Fruit fly (Drosophila melanogaster) whole organism, embryonic: ENCODE measurements around the gene CycB3.

Experiments used
- Asciz ChIP-seq: fragments of 200-800 bp; sonication (Bioruptor generic); optimal IDR thresholded peaks from 2 replicates; lab custom pipeline; 2017; ENCODE audit warnings: missing biosample characterization, mild to moderate bottlenecking, missing genetic modification characterization, missing genetic modification reagents
- B-H1 ChIP-seq: fragments of 200-800 bp; sonication (Bioruptor generic); IDR thresholded peaks from 3 replicates; pipeline ENCODE4 v1.3.6; 2022; ENCODE audit warnings: missing biosample characterization, missing genetic modification characterization
- BEAF-32 ChIP-seq: fragments of 200-800 bp; sonication (Bioruptor generic); optimal IDR thresholded peaks from 3 replicates; lab custom pipeline; 2017; ENCODE audit warnings: missing biosample characterization, missing genetic modification characterization, mild to moderate bottlenecking, moderate library complexity, missing genetic modification reagents
- CG10431 ChIP-seq: fragments of 200-800 bp; sonication (Bioruptor generic); optimal IDR thresholded peaks from 3 replicates; lab custom pipeline; 2018; ENCODE audit warnings: missing biosample characterization, mild to moderate bottlenecking, missing genetic modification characterization
- CG10462 ChIP-seq: fragments of 200-800 bp; sonication (Bioruptor generic); optimal IDR thresholded peaks from 2 replicates; lab custom pipeline; 2016; ENCODE audit warnings: missing biosample characterization, missing genetic modification characterization
- CG10565 ChIP-seq: fragments of 200-800 bp; sonication (Bioruptor generic); optimal IDR thresholded peaks from 3 replicates; lab custom pipeline; 2016; ENCODE audit warnings: missing biosample characterization, mild to moderate bottlenecking, missing genetic modification characterization
- CG11398 ChIP-seq: fragments of 200-800 bp; sonication (Bioruptor generic); optimal IDR thresholded peaks from 2 replicates; lab custom pipeline; 2016; ENCODE audit warnings: missing biosample characterization, missing genetic modification characterization
- CG11456 ChIP-seq: fragments of 200-800 bp; sonication (Bioruptor generic); IDR thresholded peaks from 3 replicates; pipeline ENCODE4 v1.3.6; 2022; ENCODE audit warnings: missing biosample characterization, missing genetic modification characterization
- CG12104 ChIP-seq: fragments of 200-800 bp; sonication (Bioruptor generic); optimal IDR thresholded peaks from 3 replicates; lab custom pipeline; 2016; ENCODE audit warnings: missing biosample characterization, missing genetic modification characterization
- CG1233 ChIP-seq: fragments of 200-800 bp; sonication (Bioruptor generic); optimal IDR thresholded peaks from 4 replicates; lab custom pipeline; 2018; ENCODE audit warnings: missing biosample characterization, mild to moderate bottlenecking, missing genetic modification characterization
- CG1602 ChIP-seq: fragments of 200-800 bp; sonication (Bioruptor generic); optimal IDR thresholded peaks from 3 replicates; lab custom pipeline; 2016; ENCODE audit warnings: missing biosample characterization, missing genetic modification characterization
- CG17361 ChIP-seq: fragments of 200-800 bp; sonication (Bioruptor generic); IDR thresholded peaks from 3 replicates; pipeline ENCODE4 v1.3.6; 2022; ENCODE audit warnings: missing biosample characterization, missing genetic modification characterization
- CG18262 ChIP-seq: fragments of 200-800 bp; optimal IDR thresholded peaks from 3 replicates; lab custom pipeline; 2019; ENCODE audit warnings: missing biosample characterization, mild to moderate bottlenecking, missing genetic modification characterization, moderate library complexity
- CG18599 ChIP-seq: fragments of 200-800 bp; sonication (Bioruptor generic); optimal IDR thresholded peaks from 3 replicates; lab custom pipeline; 2017; ENCODE audit warnings: missing biosample characterization, missing genetic modification characterization, mild to moderate bottlenecking, moderate library complexity, missing genetic modification reagents
- CG2875 ChIP-seq: fragments of 200-800 bp; sonication (Bioruptor generic); optimal IDR thresholded peaks from 2 replicates; lab custom pipeline; 2017; ENCODE audit warnings: missing biosample characterization, mild to moderate bottlenecking, missing genetic modification characterization, missing genetic modification reagents
- CG2889 ChIP-seq: fragments of 200-800 bp; sonication (Bioruptor generic); IDR thresholded peaks from 3 replicates; pipeline ENCODE4 v1.3.6; 2022; ENCODE audit warnings: missing biosample characterization, missing genetic modification characterization
- CG33557 ChIP-seq: fragments of 200-800 bp; sonication (Bioruptor generic); optimal IDR thresholded peaks from 2 replicates; lab custom pipeline; 2019; ENCODE audit warnings: missing biosample characterization, mild to moderate bottlenecking, missing genetic modification characterization, moderate library complexity
- CG4730 ChIP-seq: fragments of 200-800 bp; sonication (Bioruptor generic); IDR thresholded peaks from 2 replicates; pipeline ENCODE4 v1.3.6; 2022; ENCODE audit warnings: missing biosample characterization, missing genetic modification characterization
- CG5953 ChIP-seq: fragments of 200-800 bp; sonication (Bioruptor generic); IDR thresholded peaks from 2 replicates; pipeline ENCODE4 v1.3.6; 2022; ENCODE audit warnings: missing biosample characterization, missing genetic modification characterization
- CG6765 ChIP-seq: fragments of 200-800 bp; sonication (Bioruptor generic); optimal IDR thresholded peaks from 3 replicates; lab custom pipeline; 2017; ENCODE audit warnings: missing biosample characterization, mild to moderate bottlenecking, missing genetic modification characterization
- CG9437 ChIP-seq: fragments of 200-800 bp; sonication (Bioruptor generic); optimal IDR thresholded peaks from 2 replicates; lab custom pipeline; 2018; ENCODE audit warnings: missing biosample characterization, mild to moderate bottlenecking, missing genetic modification characterization
- CG9727 ChIP-seq: fragments of 200-800 bp; sonication (Bioruptor generic); optimal IDR thresholded peaks from 3 replicates; lab custom pipeline; 2017; ENCODE audit warnings: missing biosample characterization, mild to moderate bottlenecking, missing genetic modification characterization
- CG9876 ChIP-seq: fragments of 200-800 bp; sonication (Bioruptor generic); optimal IDR thresholded peaks from 2 replicates; lab custom pipeline; 2016; ENCODE audit warnings: missing biosample characterization, missing genetic modification characterization
- D19A ChIP-seq: fragments of 200-800 bp; optimal IDR thresholded peaks from 3 replicates; lab custom pipeline; 2019; ENCODE audit warnings: missing biosample characterization, mild to moderate bottlenecking, missing genetic modification characterization, moderate library complexity
- Ets65A ChIP-seq: fragments of 200-800 bp; sonication (Bioruptor generic); peaks from one replicate; lab custom pipeline; 2016; ENCODE audit warnings: missing biosample characterization, missing genetic modification characterization
- HLHmδ ChIP-seq: fragments of 200-800 bp; sonication (Bioruptor generic); optimal IDR thresholded peaks from 2 replicates; lab custom pipeline; 2018; ENCODE audit warnings: missing biosample characterization, mild to moderate bottlenecking, missing genetic modification characterization, moderate library complexity
- HmgD ChIP-seq: fragments of 200-800 bp; sonication (Bioruptor generic); optimal IDR thresholded peaks from 3 replicates; lab custom pipeline; 2016; ENCODE audit warnings: missing biosample characterization, missing genetic modification characterization
- Lhr ChIP-seq: fragments of 200-800 bp; sonication (Bioruptor generic); optimal IDR thresholded peaks from 3 replicates; lab custom pipeline; 2017; ENCODE audit warnings: mild to moderate bottlenecking, missing biosample characterization, missing genetic modification reagents, missing genetic modification characterization
- Max ChIP-seq: fragments of 200-800 bp; sonication (Bioruptor generic); optimal IDR thresholded peaks from 2 replicates; lab custom pipeline; 2016; ENCODE audit warnings: missing biosample characterization, mild to moderate bottlenecking, missing genetic modification characterization
- Mrtf ChIP-seq: fragments of 200-800 bp; sonication (Bioruptor generic); IDR thresholded peaks from 3 replicates; pipeline ENCODE4 v1.3.6; 2022; ENCODE audit warnings: missing biosample characterization, missing genetic modification characterization
- Neu2 ChIP-seq: fragments of 200-800 bp; sonication (Bioruptor generic); optimal IDR thresholded peaks from 3 replicates; lab custom pipeline; 2016; ENCODE audit warnings: missing biosample characterization, missing genetic modification characterization, borderline replicate concordance
- PHDP ChIP-seq: fragments of 200-800 bp; sonication (Bioruptor generic); optimal IDR thresholded peaks from 3 replicates; lab custom pipeline; 2018; ENCODE audit warnings: missing biosample characterization, mild to moderate bottlenecking, missing genetic modification characterization, moderate library complexity
- Ravus ChIP-seq: fragments of 200-800 bp; sonication (Bioruptor generic); IDR thresholded peaks from 2 replicates; pipeline ENCODE4 v1.3.6; 2022; ENCODE audit warnings: missing biosample characterization, missing genetic modification characterization
- Tbp ChIP-seq: fragments of >200 bp; optimal IDR thresholded peaks from 2 replicates; lab custom pipeline; 2018; ENCODE audit warnings: missing biosample characterization, missing genetic modification characterization
- Vsx1 ChIP-seq: fragments of 200-800 bp; sonication (Bioruptor generic); optimal IDR thresholded peaks from 2 replicates; lab custom pipeline; 2017; ENCODE audit warnings: missing biosample characterization, mild to moderate bottlenecking, missing genetic modification characterization, missing genetic modification reagents
- cwo ChIP-seq: fragments of 200-800 bp; sonication (Bioruptor generic); optimal IDR thresholded peaks from 3 replicates; lab custom pipeline; 2017; ENCODE audit warnings: missing biosample characterization, missing genetic modification characterization, mild to moderate bottlenecking, moderate library complexity, missing genetic modification reagents
- ewg ChIP-seq: fragments of 200-800 bp; sonication (Bioruptor generic); optimal IDR thresholded peaks from 3 replicates; lab custom pipeline; 2017; ENCODE audit warnings: mild to moderate bottlenecking, missing biosample characterization, missing genetic modification reagents, missing genetic modification characterization
- fu2 ChIP-seq: fragments of 200-800 bp; sonication (Bioruptor generic); optimal IDR thresholded peaks from 2 replicates; lab custom pipeline; 2016; ENCODE audit warnings: missing biosample characterization, missing genetic modification characterization
- grau ChIP-seq: fragments of 200-800 bp; optimal IDR thresholded peaks from 3 replicates; lab custom pipeline; 2019; ENCODE audit warnings: missing biosample characterization, mild to moderate bottlenecking, missing genetic modification characterization, moderate library complexity
- jigr1 ChIP-seq: fragments of 200-800 bp; sonication (Bioruptor generic); IDR thresholded peaks from 3 replicates; pipeline ENCODE4 v1.3.6; 2022; ENCODE audit warnings: missing biosample characterization, missing genetic modification characterization
- ken ChIP-seq: fragments of 200-800 bp; sonication (Bioruptor generic); IDR thresholded peaks from 3 replicates; pipeline ENCODE4 v1.3.6; 2022; ENCODE audit warnings: missing biosample characterization, missing genetic modification characterization
- lbe ChIP-seq: fragments of 200-800 bp; sonication (Bioruptor generic); optimal IDR thresholded peaks from 2 replicates; lab custom pipeline; 2016; ENCODE audit warnings: missing biosample characterization, mild to moderate bottlenecking, missing genetic modification characterization
- psq ChIP-seq: fragments of 200-800 bp; sonication (Bioruptor generic); optimal IDR thresholded peaks from 2 replicates; lab custom pipeline; 2017; ENCODE audit warnings: missing biosample characterization, missing genetic modification characterization
- run ChIP-seq: fragments of 200-800 bp; sonication (Bioruptor generic); optimal IDR thresholded peaks from 3 replicates; lab custom pipeline; 2018; ENCODE audit warnings: missing biosample characterization, mild to moderate bottlenecking, missing genetic modification characterization
- scrt ChIP-seq: fragments of 200-800 bp; sonication (Bioruptor generic); optimal IDR thresholded peaks from 2 replicates; lab custom pipeline; 2018; ENCODE audit warnings: missing biosample characterization, mild to moderate bottlenecking, missing genetic modification characterization, moderate library complexity
- sim ChIP-seq: fragments of 200-800 bp; sonication (Bioruptor generic); IDR thresholded peaks from 2 replicates; pipeline ENCODE4 v1.3.6; 2022; ENCODE audit warnings: missing biosample characterization, missing genetic modification characterization
- tll ChIP-seq, 2 experiments: fragments of 200-800 bp in 1 of 2; fragments of >200 bp in 1 of 2; sonication (Bioruptor generic) in 1 of 2; optimal IDR thresholded peaks; 2 replicates each; lab custom pipeline; 2017 to 2019; ENCODE audit warnings: missing biosample characterization in 2 of 2, missing genetic modification characterization in 2 of 2, mild to moderate bottlenecking in 1 of 2, moderate library complexity in 1 of 2
- trh ChIP-seq: fragments of 200-800 bp; sonication (Bioruptor generic); optimal IDR thresholded peaks from 2 replicates; lab custom pipeline; 2016; ENCODE audit warnings: missing biosample characterization, missing genetic modification characterization
- tup ChIP-seq: fragments of 200-800 bp; sonication (Bioruptor generic); optimal IDR thresholded peaks from 2 replicates; lab custom pipeline; 2016; ENCODE audit warnings: missing biosample characterization, mild to moderate bottlenecking, missing genetic modification characterization, moderate library complexity
- vfl ChIP-seq: fragments of 200-800 bp; sonication (Bioruptor generic); optimal IDR thresholded peaks from 2 replicates; lab custom pipeline; 2016; ENCODE audit warnings: missing biosample characterization, missing genetic modification characterization
- wek ChIP-seq: fragments of 200-800 bp; sonication (Bioruptor generic); optimal IDR thresholded peaks from 3 replicates; lab custom pipeline; 2018; ENCODE audit warnings: missing biosample characterization, mild to moderate bottlenecking, missing genetic modification characterization, moderate library complexity

Gene CycB3

dm6 chr3R:24829887-24830351 lies 40.7 kb downstream of the CycB3 start, which contains the start of the genes Kaz and CG43273 (continued):
- TF ChIP-seq Ets65A (GFP tag; lab: Kevin White, UChicago): peak; percentile 87
- no peak for TF ChIP-seq CG6765
- no peak for TF ChIP-seq run (tag; lab: Kevin White, UChicago)
- TF ChIP-seq Tbp (GFP tag; lab: Kevin White, UChicago): no peak
- TF ChIP-seq HLHmδ (GFP tag; lab: Kevin White, UChicago): no peak
- no peak for TF ChIP-seq tup
- no peak for TF ChIP-seq cwo (GFP tag; lab: Kevin White, UChicago)
- TF ChIP-seq PHDP (tag; lab: Kevin White, UChicago): no peak
- TF ChIP-seq psq (GFP tag; lab: Kevin White, UChicago): peak; percentile 43
- TF ChIP-seq CG4730: no peak
- TF ChIP-seq CG9437 (GFP tag; lab: Kevin White, UChicago): peak; percentile 25
- TF ChIP-seq CG2889 (GFP tag; lab: Robert Waterston, UW): no peak
- peak; percentile 55 for TF ChIP-seq CG33557
- no peak for TF ChIP-seq jigr1 (GFP tag; lab: Robert Waterston, UW)
- no peak for TF ChIP-seq vfl
- TF ChIP-seq fu2 (GFP tag; lab: Kevin White, UChicago): no peak
- no peak for TF ChIP-seq Neu2 (GFP tag; lab: Kevin White, UChicago)
- no peak for TF ChIP-seq sim
- no peak for TF ChIP-seq B-H1
- no peak for TF ChIP-seq CG11456 (GFP tag; lab: Robert Waterston, UW)
- no peak; the same call in 1 of the 2 replicates for TF ChIP-seq Ravus (GFP tag; lab: Robert Waterston, UW)
- peak in 1 of 2 experiments; percentile 28 for TF ChIP-seq tll (GFP tag; optimal IDR thresholded peaks at IDR 0.05; lab: Kevin White, UChicago)
- TF ChIP-seq Max (GFP tag; lab: Kevin White, UChicago): peak; percentile 56
- no peak for TF ChIP-seq HmgD (GFP tag; lab: Kevin White, UChicago)
- peak; percentile 27 for TF ChIP-seq BEAF-32 (GFP tag; lab: Kevin White, UChicago)
- no peak for TF ChIP-seq D19A (tag; lab: Kevin White, UChicago)
- peak; percentile 32 for TF ChIP-seq lbe (GFP tag; lab: Kevin White, UChicago)
- TF ChIP-seq CG18599 (GFP tag; lab: Kevin White, UChicago): peak; percentile 67
- TF ChIP-seq CG1602 (GFP tag; lab: Kevin White, UChicago): peak; percentile 48
- TF ChIP-seq Mrtf: no peak
- TF ChIP-seq CG9876: no peak
- TF ChIP-seq CG2875 (GFP tag; lab: Kevin White, UChicago): no peak
- TF ChIP-seq CG10565: no peak
- no peak for TF ChIP-seq CG10431 (GFP tag; lab: Kevin White, UChicago)
- peak; percentile 44 for TF ChIP-seq CG10462 (GFP tag; lab: Kevin White, UChicago)
- TF ChIP-seq CG12104: peak; percentile 0
- TF ChIP-seq trh (GFP tag; lab: Kevin White, UChicago): no peak
- TF ChIP-seq CG17361: no peak; the same call in 2 of the 3 replicates
- TF ChIP-seq CG5953 (GFP tag; lab: Robert Waterston, UW): no peak
- peak; percentile 54 for TF ChIP-seq ewg (GFP tag; lab: Kevin White, UChicago)
- TF ChIP-seq Vsx1: no peak
- peak; percentile 32 for TF ChIP-seq CG9727
- peak; percentile 42 for TF ChIP-seq scrt (GFP tag; lab: Kevin White, UChicago)
- peak; percentile 57; the same call in 2 of the 3 replicates for TF ChIP-seq ken
- no peak for TF ChIP-seq CG11398
- no peak for TF ChIP-seq Lhr (GFP tag; lab: Kevin White, UChicago)
- no peak for TF ChIP-seq CG18262
- no peak for TF ChIP-seq Asciz (GFP tag; lab: Kevin White, UChicago)
- TF ChIP-seq CG1233 (GFP tag; lab: Kevin White, UChicago): peak; percentile 22
- TF ChIP-seq grau (tag; lab: Kevin White, UChicago): no peak
- TF ChIP-seq wek (GFP tag; lab: Kevin White, UChicago): no peak
